Worm (Caenorhabditis elegans) whole organism, L1 larva: ENCODE data around the gene irld-38.

Experiments used
- C04F5.9 ChIP-seq: sonication (generic microtip); optimal IDR thresholded peaks from 2 replicates; lab custom pipeline; 2016; ENCODE audit warnings: missing genetic modification characterization, missing compliant biosample characterization
- Y116A8C.19 ChIP-seq: sonication (generic microtip); optimal IDR thresholded peaks from 2 replicates; lab custom pipeline; 2016; ENCODE audit warnings: missing compliant biosample characterization, missing genetic modification characterization, borderline replicate concordance
- alr-1 ChIP-seq: fragments of 200-800 bp; sonication (Bioruptor generic); optimal IDR thresholded peaks from 2 replicates; lab custom pipeline; 2018; ENCODE audit warnings: borderline replicate concordance, mild to moderate bottlenecking, missing genetic modification characterization, missing compliant biosample characterization
- aly-2 ChIP-seq: fragments of 150-350 bp; optimal IDR thresholded peaks from 2 replicates; lab custom pipeline; 2014; ENCODE audit warnings: missing biosample characterization, missing genetic modification characterization
- ama-1 ChIP-seq: fragments of 150-350 bp; optimal IDR thresholded peaks from 2 replicates; lab custom pipeline; 2014
- ceh-88 ChIP-seq: fragments of 200-800 bp; sonication (Bioruptor generic); IDR thresholded peaks from 2 replicates; pipeline ENCODE4 v1.3.6; 2022; ENCODE audit warnings: missing genetic modification characterization, missing compliant biosample characterization
- ces-1 ChIP-seq: fragments of 150-350 bp; optimal IDR thresholded peaks from 2 replicates; lab custom pipeline; 2014; ENCODE audit warnings: missing biosample characterization, missing genetic modification reagents, missing genetic modification characterization
- efl-1 ChIP-seq, 4 experiments: fragments of 150-350 bp; optimal IDR thresholded peaks in 3 of 4; peaks in 1 of 4; 1 replicate in 1 of 4; 2 replicates in 3 of 4; lab custom pipeline; 2014; ENCODE audit warnings: missing biosample characterization in 2 of 4, missing genetic modification characterization in 2 of 4, missing genetic modification reagents in 2 of 4
- efl-3 ChIP-seq: fragments of 200-800 bp; sonication (Bioruptor generic); optimal IDR thresholded peaks from 2 replicates; lab custom pipeline; 2018; ENCODE audit warnings: mild to moderate bottlenecking, missing genetic modification characterization, missing compliant biosample characterization
- egl-27 ChIP-seq, 2 experiments: fragments of 150-350 bp in 1 of 2; sonication (generic microtip); optimal IDR thresholded peaks; 3 replicates each; lab custom pipeline; 2017 to 2018; ENCODE audit warnings: missing biosample characterization in 2 of 2, missing genetic modification characterization in 2 of 2, missing genetic modification reagents in 2 of 2
- elt-2 ChIP-seq: sonication (generic microtip); optimal IDR thresholded peaks from 2 replicates; lab custom pipeline; 2016; ENCODE audit warnings: missing genetic modification characterization, mild to moderate bottlenecking, inconsistent platforms, missing compliant biosample characterization, missing genetic modification reagents
- fkh-10 ChIP-seq: sonication (generic microtip); optimal IDR thresholded peaks from 2 replicates; lab custom pipeline; 2017; ENCODE audit warnings: missing biosample characterization, missing genetic modification reagents, missing genetic modification characterization
- fkh-8 ChIP-seq: sonication (generic microtip); optimal IDR thresholded peaks from 2 replicates; lab custom pipeline; 2016; ENCODE audit warnings: mild to moderate bottlenecking, missing genetic modification characterization, missing compliant biosample characterization
- fos-1 ChIP-seq: fragments of 150-350 bp; optimal IDR thresholded peaks from 2 replicates; lab custom pipeline; 2014; ENCODE audit warnings: missing biosample characterization, missing genetic modification characterization
- irx-1 ChIP-seq: sonication (generic microtip); optimal IDR thresholded peaks from 2 replicates; lab custom pipeline; 2016; ENCODE audit warnings: missing genetic modification characterization, missing compliant biosample characterization
- lin-13 ChIP-seq: fragments of 150-350 bp; optimal IDR thresholded peaks from 2 replicates; lab custom pipeline; 2014; ENCODE audit warnings: missing biosample characterization, missing genetic modification reagents, missing genetic modification characterization
- lin-15B ChIP-seq: fragments of 150-350 bp; sonication (generic microtip); optimal IDR thresholded peaks from 3 replicates; lab custom pipeline; 2014; ENCODE audit warnings: missing biosample characterization, missing genetic modification characterization
- nhr-19 ChIP-seq: fragments of 200-800 bp; sonication (Bioruptor generic); conservative IDR thresholded peaks from 2 replicates; pipeline ENCODE4 v1.3.6; 2022; ENCODE audit warnings: missing genetic modification characterization, missing compliant biosample characterization
- nhr-237 ChIP-seq: fragments of 150-350 bp; optimal IDR thresholded peaks from 2 replicates; lab custom pipeline; 2014; ENCODE audit warnings: missing biosample characterization, missing genetic modification characterization
- nhr-28 ChIP-seq: fragments of 150-350 bp; optimal IDR thresholded peaks from 2 replicates; lab custom pipeline; 2014; ENCODE audit warnings: missing biosample characterization, missing genetic modification characterization
- pag-3 ChIP-seq: sonication (generic microtip); optimal IDR thresholded peaks from 2 replicates; lab custom pipeline; 2017; ENCODE audit warnings: missing genetic modification characterization, mild to moderate bottlenecking, missing compliant biosample characterization, antibody characterized with exemption, borderline replicate concordance; ENCODE audit not compliant: insufficient read depth
- pqm-1 ChIP-seq: sonication (generic microtip); optimal IDR thresholded peaks from 3 replicates; lab custom pipeline; 2017; ENCODE audit warnings: missing biosample characterization, missing genetic modification characterization
- sox-4 ChIP-seq: sonication (generic microtip); optimal IDR thresholded peaks from 2 replicates; lab custom pipeline; 2016; ENCODE audit warnings: missing genetic modification characterization, missing compliant biosample characterization
- sptf-1 ChIP-seq: fragments of 150-350 bp; optimal IDR thresholded peaks from 2 replicates; lab custom pipeline; 2014; ENCODE audit warnings: missing biosample characterization, missing genetic modification characterization
- tbx-2 ChIP-seq: sonication (generic microtip); optimal IDR thresholded peaks from 2 replicates; lab custom pipeline; 2016; ENCODE audit warnings: missing genetic modification characterization, missing compliant biosample characterization
- unc-86 ChIP-seq: sonication (generic microtip); optimal IDR thresholded peaks from 2 replicates; lab custom pipeline; 2016; ENCODE audit warnings: missing genetic modification characterization, missing compliant biosample characterization
- vab-15 ChIP-seq: sonication (generic microtip); optimal IDR thresholded peaks from 2 replicates; lab custom pipeline; 2017; ENCODE audit warnings: missing genotype, mild to moderate bottlenecking, missing genetic modification characterization, missing compliant biosample characterization
- zip-4 ChIP-seq: fragments of 200-800 bp; sonication (Bioruptor generic); optimal IDR thresholded peaks from 2 replicates; lab custom pipeline; 2018; ENCODE audit warnings: mild to moderate bottlenecking, missing genetic modification characterization, moderate library complexity, missing compliant biosample characterization
- ztf-11 ChIP-seq, 2 experiments: sonication (generic microtip); optimal IDR thresholded peaks; 2 replicates each; lab custom pipeline; 2016 to 2017; ENCODE audit warnings: missing genetic modification characterization in 2 of 2, missing biosample characterization in 1 of 2, missing compliant biosample characterization in 1 of 2
- ztf-4 ChIP-seq: fragments of 150-350 bp; optimal IDR thresholded peaks from 2 replicates; lab custom pipeline; 2014; ENCODE audit warnings: missing biosample characterization, missing genetic modification characterization

Gene irld-38

ce11 chrV:2992060-2992459, 40.2 kb downstream of the irld-38 start:
- no peak for TF ChIP-seq irx-1 (tag; lab: Kevin White, UChicago)
- TF ChIP-seq aly-2 (tag; lab: Kevin White, UChicago), result no peak
- TF ChIP-seq lin-13 (GFP tag; lab: Kevin White, UChicago), result no peak

ce11 chrV:2991485-2991884, 40.8 kb downstream of the irld-38 start, which contains the start of gene srw-121:
Gene srw-121 (minus strand): TSS chrV:2991585.
- TF ChIP-seq vab-15 (tag; lab: Kevin White, UChicago) (no peak), ama-1 (lab: Kevin White, UChicago) (no peak), C04F5.9 (tag; lab: Kevin White, UChicago) (no peak), efl-3 (no peak), pag-3 (no peak), tbx-2 (tag; lab: Kevin White, UChicago) (no peak), fkh-8 (no peak), nhr-237 (tag; lab: Kevin White, UChicago) (no peak), lin-15B (tag; lab: Kevin White, UChicago) (no peak), ces-1 (GFP tag; lab: Kevin White, UChicago) (no peak), ztf-4 (no peak), nhr-19 (GFP tag; lab: Robert Waterston, UW) (no peak), Y116A8C.19 (tag; lab: Kevin White, UChicago) (no peak), fos-1 (tag; lab: Kevin White, UChicago) (no peak), sptf-1 (tag; lab: Kevin White, UChicago) (no peak)

- TF ChIP-seq efl-1 (optimal IDR thresholded peaks at IDR 0.05; lab: Kevin White, UChicago) (no peak), efl-1 (GFP tag; optimal IDR thresholded peaks at IDR 0.05 in 1 of 2; lab: Kevin White, UChicago) (peak in 1 of 2 experiments; percentile 62), fkh-10 (GFP tag; lab: Kevin White, UChicago) (no peak)
- TF ChIP-seq, all 84 proteins: peak for 1
These were observed 44.8 kb downstream of the irld-38 start, which contains the start of gene srh-85 for ce11 chrV:2987407-2987806. Gene srh-85 (minus strand): TSS chrV:2987507.

ce11 chrV:2985309-2985708, 46.9 kb downstream of the irld-38 start, which contains the start of gene srw-139:
Gene srw-139 (minus strand): TSS chrV:2985409.
- no peak for TF ChIP-seq sptf-1 (tag; lab: Kevin White, UChicago)
- no peak for TF ChIP-seq elt-2 (tag; lab: Kevin White, UChicago)

ce11 chrV:2983351-2983750, 48.9 kb downstream of the irld-38 start, which contains the start of gene srw-117:
Gene srw-117 (minus strand): TSS chrV:2983451.
- TF ChIP-seq pqm-1 (tag; lab: Kevin White, UChicago), result no peak
- no peak for TF ChIP-seq zip-4 (GFP tag; lab: Kevin White, UChicago)
- no peak for TF ChIP-seq ceh-88 (GFP tag; lab: Robert Waterston, UW)
- no peak for TF ChIP-seq tbx-2 (tag; lab: Kevin White, UChicago)
- no peak for TF ChIP-seq fos-1 (tag; lab: Kevin White, UChicago)
- TF ChIP-seq sox-4, result no peak
- TF ChIP-seq ces-1 (GFP tag; lab: Kevin White, UChicago), result no peak
- TF ChIP-seq nhr-19 (GFP tag; lab: Robert Waterston, UW), result no peak
- no peak for TF ChIP-seq alr-1

- no peak for TF ChIP-seq ztf-11 (tag; optimal IDR thresholded peaks at IDR 0.05; lab: Kevin White, UChicago)
- no peak for TF ChIP-seq nhr-28 (tag; lab: Kevin White, UChicago)
- TF ChIP-seq sptf-1 (tag; lab: Kevin White, UChicago), result no peak
- TF ChIP-seq nhr-19 (GFP tag; lab: Robert Waterston, UW), result no peak
- no peak for TF ChIP-seq ces-1 (GFP tag; lab: Kevin White, UChicago)
- TF ChIP-seq unc-86 (tag; lab: Kevin White, UChicago), result no peak
- TF ChIP-seq ceh-88 (GFP tag; lab: Robert Waterston, UW), result no peak
- TF ChIP-seq egl-27 (tag; optimal IDR thresholded peaks at IDR 0.05; lab: Kevin White, UChicago), result no peak
These were observed 52.3 kb downstream of the irld-38 start, which contains the start of gene srw-118 for ce11 chrV:2979978-2980377. Gene srw-118 (minus strand): TSS chrV:2980078.
